Worm (Caenorhabditis elegans) whole organism, L2 larva: ENCODE measurements around the gene srx-66.

Experiments used
- R02D3.7 ChIP-seq: fragments of 150-350 bp; optimal IDR thresholded peaks from 2 replicates; lab custom pipeline; 2014; ENCODE audit warnings: missing biosample characterization, missing genetic modification characterization
- aly-2 ChIP-seq: fragments of 150-350 bp; optimal IDR thresholded peaks from 2 replicates; lab custom pipeline; 2014; ENCODE audit warnings: missing biosample characterization, missing genetic modification characterization
- egl-27 ChIP-seq: sonication (generic microtip); optimal IDR thresholded peaks from 3 replicates; lab custom pipeline; 2017; ENCODE audit warnings: missing biosample characterization, missing genetic modification reagents, missing genetic modification characterization
- mdl-1 ChIP-seq, 2 experiments: fragments of 150-350 bp in 1 of 2; sonication (generic microtip) in 1 of 2; optimal IDR thresholded peaks; 2 replicates each; lab custom pipeline; 2017; ENCODE audit warnings: missing biosample characterization in 2 of 2, missing genetic modification characterization in 2 of 2
- skn-1 ChIP-seq: sonication (generic microtip); optimal IDR thresholded peaks from 2 replicates; lab custom pipeline; 2017; ENCODE audit warnings: missing biosample characterization, missing genetic modification characterization
- unc-62 ChIP-seq: fragments of 150-350 bp; optimal IDR thresholded peaks from 2 replicates; lab custom pipeline; 2014; ENCODE audit warnings: missing biosample characterization, missing genetic modification reagents, missing genetic modification characterization

DNA sequence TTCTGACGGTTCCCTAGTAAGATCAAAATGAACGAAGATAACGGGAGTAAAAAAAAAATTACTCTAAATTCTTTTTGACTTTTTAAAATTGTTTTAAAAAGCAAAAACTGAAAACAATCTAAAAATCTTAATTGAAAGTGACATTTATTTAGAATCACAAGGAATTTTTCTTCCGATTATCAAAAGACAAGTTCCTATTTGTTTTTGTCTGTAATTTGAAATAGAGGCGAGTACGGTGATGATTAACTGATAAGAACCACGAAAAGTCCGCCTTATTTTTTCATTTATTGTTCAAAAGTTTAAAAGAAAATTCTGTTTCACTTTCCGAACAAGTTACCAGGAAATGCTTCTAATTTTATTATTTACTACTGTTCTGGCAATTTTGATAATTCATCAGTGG, 30.3 kb downstream of the srx-66 start, which contains the start of gene dach-1:
- TF ChIP-seq unc-62 (GFP tag; lab: Kevin White, UChicago) = no peak
- no peak for TF ChIP-seq mdl-1 (tag; optimal IDR thresholded peaks at IDR 0.05; lab: Kevin White, UChicago)
- no peak for TF ChIP-seq aly-2 (tag; lab: Kevin White, UChicago)
- no peak for TF ChIP-seq egl-27
- no peak for TF ChIP-seq skn-1
- TF ChIP-seq R02D3.7 (tag; lab: Kevin White, UChicago) = no peak
